Fruit fly (Drosophila melanogaster) whole organism, embryonic: ENCODE data around the gene kat-60L1.
A peak's percentile ranks its signal among the peaks of the same experiment; 100 is the strongest.

Experiments
- Ada2b ChIP-seq: fragments of 200-800 bp; sonication (Bioruptor generic); IDR thresholded peaks from 2 replicates; pipeline ENCODE4 v1.3.6; 2022; ENCODE audit warnings: missing biosample characterization, missing genetic modification characterization
- Atf6 ChIP-seq: fragments of 200-800 bp; sonication (Bioruptor generic); IDR thresholded peaks from 2 replicates; pipeline ENCODE4 v1.3.6; 2022; ENCODE audit warnings: missing biosample characterization, missing genetic modification characterization
- BtbVII ChIP-seq: fragments of 200-800 bp; sonication (Bioruptor generic); optimal IDR thresholded peaks from 3 replicates; lab custom pipeline; 2017; ENCODE audit warnings: missing biosample characterization, mild to moderate bottlenecking, missing genetic modification characterization
- CG10209 ChIP-seq: fragments of 200-800 bp; sonication (Bioruptor generic); optimal IDR thresholded peaks from 3 replicates; lab custom pipeline; 2017; ENCODE audit warnings: missing biosample characterization, mild to moderate bottlenecking, missing genetic modification characterization, missing genetic modification reagents
- CG10267 ChIP-seq: fragments of 200-800 bp; sonication (Bioruptor generic); optimal IDR thresholded peaks from 2 replicates; lab custom pipeline; 2018; ENCODE audit warnings: missing biosample characterization, mild to moderate bottlenecking, missing genetic modification characterization, moderate library complexity
- CG11560 ChIP-seq: fragments of 200-800 bp; sonication (Bioruptor generic); IDR thresholded peaks from 3 replicates; pipeline ENCODE4 v1.3.6; 2022; ENCODE audit warnings: missing biosample characterization, missing genetic modification characterization
- CG1233 ChIP-seq: fragments of 200-800 bp; sonication (Bioruptor generic); optimal IDR thresholded peaks from 4 replicates; lab custom pipeline; 2018; ENCODE audit warnings: missing biosample characterization, mild to moderate bottlenecking, missing genetic modification characterization
- CG12769 ChIP-seq: fragments of 200-800 bp; sonication (Bioruptor generic); optimal IDR thresholded peaks from 2 replicates; lab custom pipeline; 2019; ENCODE audit warnings: missing biosample characterization, mild to moderate bottlenecking, missing genetic modification characterization, moderate library complexity
- CG13123 ChIP-seq: fragments of 200-800 bp; sonication (Bioruptor generic); optimal IDR thresholded peaks from 2 replicates; lab custom pipeline; 2016; ENCODE audit warnings: missing biosample characterization, missing genetic modification characterization
- CG13287 ChIP-seq: fragments of 200-800 bp; sonication (Bioruptor generic); IDR thresholded peaks from 2 replicates; pipeline ENCODE4 v1.3.6; 2022; ENCODE audit warnings: missing biosample characterization, missing genetic modification characterization; ENCODE audit not compliant: partially characterized antibody
- CG13296 ChIP-seq: fragments of 200-800 bp; sonication (Bioruptor generic); optimal IDR thresholded peaks from 3 replicates; lab custom pipeline; 2018; ENCODE audit warnings: missing biosample characterization, mild to moderate bottlenecking, missing genetic modification characterization
- CG18476 ChIP-seq: fragments of 200-800 bp; sonication (Bioruptor generic); optimal IDR thresholded peaks from 2 replicates; lab custom pipeline; 2016; ENCODE audit warnings: missing biosample characterization, mild to moderate bottlenecking, missing genetic modification characterization
- CG2120 ChIP-seq: fragments of 200-800 bp; sonication (Bioruptor generic); optimal IDR thresholded peaks from 3 replicates; lab custom pipeline; 2016; ENCODE audit warnings: missing biosample characterization, missing genetic modification characterization
- CG2129 ChIP-seq: fragments of 200-800 bp; sonication (Bioruptor generic); IDR thresholded peaks from 2 replicates; pipeline ENCODE4 v1.3.6; 2022; ENCODE audit warnings: missing biosample characterization, missing genetic modification characterization; ENCODE audit not compliant: partially characterized antibody
- CG30020 ChIP-seq: fragments of 200-800 bp; optimal IDR thresholded peaks from 2 replicates; lab custom pipeline; 2019; ENCODE audit warnings: missing biosample characterization, mild to moderate bottlenecking, missing genetic modification characterization, moderate library complexity
- CG33557 ChIP-seq: fragments of 200-800 bp; sonication (Bioruptor generic); optimal IDR thresholded peaks from 2 replicates; lab custom pipeline; 2019; ENCODE audit warnings: missing biosample characterization, mild to moderate bottlenecking, missing genetic modification characterization, moderate library complexity
- CG4730 ChIP-seq: fragments of 200-800 bp; sonication (Bioruptor generic); IDR thresholded peaks from 2 replicates; pipeline ENCODE4 v1.3.6; 2022; ENCODE audit warnings: missing biosample characterization, missing genetic modification characterization
- CG4854 ChIP-seq: fragments of 200-800 bp; sonication (Bioruptor generic); optimal IDR thresholded peaks from 2 replicates; lab custom pipeline; 2016; ENCODE audit warnings: missing biosample characterization, missing genetic modification characterization, inconsistent platforms
- CG6254 ChIP-seq: fragments of 200-800 bp; sonication (Bioruptor generic); optimal IDR thresholded peaks from 3 replicates; lab custom pipeline; 2017; ENCODE audit warnings: mild to moderate bottlenecking, missing biosample characterization, missing genetic modification reagents, missing genetic modification characterization
- CG6765 ChIP-seq: fragments of 200-800 bp; sonication (Bioruptor generic); optimal IDR thresholded peaks from 3 replicates; lab custom pipeline; 2017; ENCODE audit warnings: missing biosample characterization, mild to moderate bottlenecking, missing genetic modification characterization
- CG8478 ChIP-seq: fragments of >200 bp; optimal IDR thresholded peaks from 2 replicates; lab custom pipeline; 2018
- CG8765 ChIP-seq: fragments of 200-800 bp; sonication (Bioruptor generic); IDR thresholded peaks from 2 replicates; pipeline ENCODE4 v1.3.6; 2022; ENCODE audit warnings: missing biosample characterization, missing genetic modification characterization
- CG9609 ChIP-seq: fragments of 200-800 bp; sonication (Bioruptor generic); optimal IDR thresholded peaks from 3 replicates; lab custom pipeline; 2016; ENCODE audit warnings: missing biosample characterization, missing genetic modification characterization
- CG9817 ChIP-seq: fragments of 200-800 bp; sonication (Bioruptor generic); optimal IDR thresholded peaks from 2 replicates; lab custom pipeline; 2018; ENCODE audit warnings: missing biosample characterization, mild to moderate bottlenecking, missing genetic modification characterization, moderate library complexity
- CG9932 ChIP-seq: fragments of 200-800 bp; sonication (Bioruptor generic); IDR thresholded peaks from 2 replicates; pipeline ENCODE4 v1.3.6; 2022; ENCODE audit warnings: missing biosample characterization, missing genetic modification characterization
- Dek ChIP-seq: fragments of 200-800 bp; sonication (Bioruptor generic); optimal IDR thresholded peaks from 3 replicates; lab custom pipeline; 2019; ENCODE audit warnings: missing biosample characterization, mild to moderate bottlenecking, missing genetic modification characterization, moderate library complexity
- HHEX ChIP-seq: fragments of 200-800 bp; sonication (Bioruptor generic); optimal IDR thresholded peaks from 3 replicates; lab custom pipeline; 2017; ENCODE audit warnings: missing biosample characterization, mild to moderate bottlenecking, missing genetic modification characterization, missing genetic modification reagents
- Hr78 ChIP-seq, 2 experiments: fragments of 200-800 bp in 1 of 2; fragments of >200 bp in 1 of 2; sonication (Bioruptor generic) in 1 of 2; optimal IDR thresholded peaks; 2 replicates each; lab custom pipeline; 2017 to 2019; ENCODE audit warnings: missing biosample characterization in 2 of 2, missing genetic modification characterization in 2 of 2, mild to moderate bottlenecking in 1 of 2, moderate library complexity in 1 of 2
- NC2α ChIP-seq: fragments of 200-800 bp; sonication (Bioruptor generic); optimal IDR thresholded peaks from 2 replicates; lab custom pipeline; 2016; ENCODE audit warnings: missing biosample characterization, missing genetic modification characterization
- PHDP ChIP-seq: fragments of 200-800 bp; sonication (Bioruptor generic); optimal IDR thresholded peaks from 3 replicates; lab custom pipeline; 2018; ENCODE audit warnings: missing biosample characterization, mild to moderate bottlenecking, missing genetic modification characterization, moderate library complexity
- Ptx1 ChIP-seq: fragments of 200-800 bp; sonication (Bioruptor generic); IDR thresholded peaks from 2 replicates; pipeline ENCODE4 v1.3.6; 2022; ENCODE audit warnings: missing biosample characterization, missing genetic modification characterization
- Sry-δ ChIP-seq: fragments of 200-800 bp; sonication (Bioruptor generic); optimal IDR thresholded peaks from 2 replicates; lab custom pipeline; 2016; ENCODE audit warnings: missing biosample characterization, missing genetic modification characterization
- YL-1 ChIP-seq: fragments of 200-800 bp; sonication (Bioruptor generic); optimal IDR thresholded peaks from 3 replicates; lab custom pipeline; 2017; ENCODE audit warnings: missing biosample characterization, mild to moderate bottlenecking, missing genetic modification characterization
- bbx ChIP-seq: fragments of 200-800 bp; sonication (Bioruptor generic); IDR thresholded peaks from 2 replicates; pipeline ENCODE4 v1.3.6; 2022; ENCODE audit warnings: missing biosample characterization, missing genetic modification characterization; ENCODE audit not compliant: partially characterized antibody
- crc ChIP-seq: fragments of 200-800 bp; sonication (Bioruptor generic); optimal IDR thresholded peaks from 2 replicates; lab custom pipeline; 2016; ENCODE audit warnings: missing biosample characterization, missing genetic modification characterization
- croc ChIP-seq: fragments of 200-800 bp; sonication (Bioruptor generic); conservative IDR thresholded peaks from 3 replicates; pipeline ENCODE4 v1.3.6; 2022; ENCODE audit warnings: missing biosample characterization, missing genetic modification characterization
- fd3F ChIP-seq: fragments of 200-800 bp; sonication (Bioruptor generic); optimal IDR thresholded peaks from 2 replicates; lab custom pipeline; 2018; ENCODE audit warnings: missing biosample characterization, mild to moderate bottlenecking, missing genetic modification characterization, moderate library complexity
- lmd ChIP-seq: fragments of 200-800 bp; sonication (Bioruptor generic); IDR thresholded peaks from 2 replicates; pipeline ENCODE4 v1.3.6; 2022; ENCODE audit warnings: missing biosample characterization, missing genetic modification characterization
- org-1 ChIP-seq: fragments of 200-800 bp; sonication (Bioruptor generic); optimal IDR thresholded peaks from 2 replicates; lab custom pipeline; 2017; ENCODE audit warnings: missing biosample characterization, missing genetic modification characterization
- pho ChIP-seq: fragments of 200-800 bp; sonication (Bioruptor generic); optimal IDR thresholded peaks from 2 replicates; lab custom pipeline; 2016; ENCODE audit warnings: missing biosample characterization, missing genetic modification characterization
- pita ChIP-seq: fragments of 200-800 bp; sonication (Bioruptor generic); optimal IDR thresholded peaks from 2 replicates; lab custom pipeline; 2017; ENCODE audit warnings: missing biosample characterization, mild to moderate bottlenecking, missing genetic modification characterization
- repo ChIP-seq: fragments of 200-800 bp; sonication (Bioruptor generic); optimal IDR thresholded peaks from 2 replicates; lab custom pipeline; 2016; ENCODE audit warnings: missing biosample characterization, missing genetic modification characterization
- scrt ChIP-seq: fragments of 200-800 bp; sonication (Bioruptor generic); optimal IDR thresholded peaks from 2 replicates; lab custom pipeline; 2018; ENCODE audit warnings: missing biosample characterization, mild to moderate bottlenecking, missing genetic modification characterization, moderate library complexity
- sens ChIP-seq: fragments of 200-800 bp; sonication (Bioruptor generic); peaks from one replicate; lab custom pipeline; 2016; ENCODE audit warnings: missing biosample characterization, missing genetic modification characterization
- shn ChIP-seq: fragments of 200-800 bp; sonication (Bioruptor generic); optimal IDR thresholded peaks from 3 replicates; lab custom pipeline; 2016; ENCODE audit warnings: missing biosample characterization, missing genetic modification characterization
- sisA ChIP-seq: fragments of 200-800 bp; sonication (Bioruptor generic); IDR thresholded peaks from 2 replicates; pipeline ENCODE4 v1.3.6; 2022; ENCODE audit warnings: missing biosample characterization, missing genetic modification characterization
- unc-4 ChIP-seq: fragments of 200-800 bp; sonication (Bioruptor generic); IDR thresholded peaks from 2 replicates; pipeline ENCODE4 v1.3.6; 2022; ENCODE audit warnings: missing biosample characterization, missing genetic modification characterization; ENCODE audit not compliant: partially characterized antibody
- vvl ChIP-seq: fragments of 200-800 bp; sonication (Bioruptor generic); IDR thresholded peaks from 2 replicates; pipeline ENCODE4 v1.3.6; 2022; ENCODE audit warnings: missing biosample characterization, missing genetic modification characterization
- z ChIP-seq: fragments of 200-800 bp; sonication (Bioruptor generic); IDR thresholded peaks from 3 replicates; pipeline ENCODE4 v1.3.6; 2022; ENCODE audit warnings: missing biosample characterization, missing genetic modification characterization
- zfh1 ChIP-seq: fragments of 200-800 bp; sonication (Bioruptor generic); IDR thresholded peaks from 3 replicates; pipeline ENCODE4 v1.3.6; 2022; ENCODE audit warnings: missing biosample characterization, missing genetic modification characterization

The kat-60L1 gene

DNA sequence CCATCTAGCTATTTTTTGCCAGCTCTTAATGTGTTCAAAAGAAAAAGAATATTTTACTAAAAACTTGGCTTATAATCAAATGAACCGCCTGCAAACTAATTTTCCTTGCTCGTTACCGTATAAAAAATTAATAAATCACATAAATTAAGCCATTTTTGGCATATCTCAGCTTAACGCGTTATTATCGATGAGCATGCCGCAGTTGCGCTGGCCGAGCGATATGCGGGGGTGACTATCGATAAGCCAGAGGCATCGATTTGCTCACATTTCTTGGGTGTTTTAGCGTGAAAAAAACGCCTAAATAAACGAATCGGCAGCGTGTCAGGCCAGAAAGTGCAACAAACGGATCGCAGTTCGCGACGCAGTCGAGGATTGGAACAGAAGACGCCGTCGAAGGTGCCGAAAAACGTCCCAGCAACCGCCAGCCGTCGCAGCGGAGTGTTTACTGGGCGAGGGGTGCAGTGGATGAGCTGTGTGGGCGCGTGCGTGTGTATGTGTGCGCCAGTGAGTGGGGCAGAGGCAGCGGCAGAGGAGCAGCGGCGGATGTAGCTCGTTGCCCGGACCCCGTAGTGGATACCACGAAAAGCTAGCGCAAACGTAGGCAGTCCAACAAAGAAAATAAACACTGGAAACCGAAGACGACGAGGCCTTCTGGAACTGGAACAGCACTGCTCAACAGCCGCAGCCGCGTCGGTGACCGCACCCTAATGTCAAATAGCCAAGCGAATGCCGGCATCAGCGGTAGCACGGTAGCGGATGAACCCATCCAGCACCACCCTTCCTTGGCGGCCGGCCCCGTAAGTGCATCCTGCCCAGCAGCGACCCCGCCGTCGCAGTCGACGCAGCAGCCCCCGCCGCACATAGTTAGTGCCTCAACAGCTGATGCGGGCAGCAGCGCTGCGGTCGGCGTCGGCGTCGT lies 39.0 kb upstream of the kat-60L1 start, which contains the start of the genes Sym and Madm (continued):
- TF ChIP-seq BtbVII (no peak), repo (GFP tag; lab: Kevin White, UChicago) (peak; percentile 7), CG4854 (peak; percentile 18), CG13123 (GFP tag; lab: Kevin White, UChicago) (no peak), CG10267 (tag; lab: Kevin White, UChicago) (peak; percentile 55), bbx (GFP tag; lab: Robert Waterston, UW) (peak; percentile 38; the same call in 1 of the 2 replicates), zfh1 (GFP tag; lab: Robert Waterston, UW) (no peak), CG11560 (no peak), croc (no peak), z (GFP tag; lab: Robert Waterston, UW) (no peak), crc (GFP tag; lab: Kevin White, UChicago) (peak; percentile 23), shn (peak; percentile 19), NC2α (no peak), CG9932 (GFP tag; lab: Robert Waterston, UW) (peak; percentile 55; the same call in 1 of the 2 replicates), Dek (peak; percentile 16), org-1 (GFP tag; lab: Kevin White, UChicago) (no peak), CG2129 (GFP tag; lab: Robert Waterston, UW) (peak; percentile 69), unc-4 (GFP tag; lab: Robert Waterston, UW) (peak; percentile 81), CG30020 (tag; lab: Kevin White, UChicago) (peak; percentile 71), pita (GFP tag; lab: Kevin White, UChicago) (no peak), vvl (no peak; the same call in 1 of the 2 replicates), CG8765 (GFP tag; lab: Robert Waterston, UW) (no peak), Ada2b (GFP tag; lab: Robert Waterston, UW) (no peak), Sry-δ (GFP tag; lab: Kevin White, UChicago) (peak; percentile 89), CG1233 (GFP tag; lab: Kevin White, UChicago) (no peak), Hr78 (GFP tag; optimal IDR thresholded peaks at IDR 0.05; lab: Kevin White, UChicago) (no peak), CG9609 (GFP tag; lab: Kevin White, UChicago) (no peak), CG13287 (peak; percentile 86), CG33557 (GFP tag; lab: Kevin White, UChicago) (no peak)

DNA sequence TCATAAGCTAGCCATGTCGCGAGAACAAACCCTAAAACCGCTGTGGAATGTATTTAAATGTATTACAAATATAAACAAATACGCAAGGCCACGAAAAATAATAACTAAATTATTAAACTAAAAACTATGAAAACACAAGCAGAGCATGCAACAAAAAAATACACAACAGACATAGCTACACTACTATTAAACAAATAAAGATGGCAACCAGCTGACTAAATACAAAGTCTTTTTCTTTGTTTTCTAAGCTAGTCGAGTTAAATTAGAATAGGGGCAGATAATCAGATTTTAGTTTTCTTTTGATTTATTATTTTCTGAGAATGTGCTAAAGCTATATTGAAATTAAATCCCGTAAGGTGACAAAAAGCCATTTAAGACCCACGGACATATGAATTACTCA lies 34.9 kb upstream of the kat-60L1 start:
- TF ChIP-seq CG6765 (GFP tag; lab: Kevin White, UChicago) (peak; percentile 64), CG6254 (GFP tag; lab: Kevin White, UChicago) (peak; percentile 32), sisA (GFP tag; lab: Robert Waterston, UW) (no peak), CG12769 (tag; lab: Kevin White, UChicago) (no peak), fd3F (GFP tag; lab: Kevin White, UChicago) (peak; percentile 32), HHEX (GFP tag; lab: Kevin White, UChicago) (peak; percentile 46), Ptx1 (GFP tag; lab: Robert Waterston, UW) (no peak), scrt (GFP tag; lab: Kevin White, UChicago) (peak; percentile 53), CG4730 (GFP tag; lab: Robert Waterston, UW) (no peak), YL-1 (GFP tag; lab: Kevin White, UChicago) (peak; percentile 29), CG9817 (no peak), CG18476 (peak; percentile 9), sens (peak; percentile 78), CG13296 (GFP tag; lab: Kevin White, UChicago) (peak; percentile 66), CG10209 (GFP tag; lab: Kevin White, UChicago) (peak; percentile 50), Atf6 (peak; percentile 41; the same call in 1 of the 2 replicates), pho (GFP tag; lab: Kevin White, UChicago) (peak; percentile 12), CG2120 (GFP tag; lab: Kevin White, UChicago) (peak; percentile 37), CG8478 (lab: Kevin White, UChicago) (no peak), PHDP (tag; lab: Kevin White, UChicago) (peak; percentile 53), lmd (GFP tag; lab: Robert Waterston, UW) (no peak)
